Worm (Caenorhabditis elegans) whole organism, young adult: ENCODE data around the gene F13H10.8.

Experiments
- B0019.2 ChIP-seq: fragments of 200-800 bp; sonication (Bioruptor generic); conservative IDR thresholded peaks from 2 replicates; pipeline ENCODE4 v1.3.6; 2022; ENCODE audit warnings: missing genetic modification reagents, missing genetic modification characterization, missing compliant biosample characterization
- C17E4.6 ChIP-seq: fragments of 200-800 bp; sonication (Bioruptor generic); IDR thresholded peaks from 2 replicates; pipeline ENCODE4 v1.3.6; 2022; ENCODE audit warnings: missing genetic modification reagents, missing genetic modification characterization, missing compliant biosample characterization
- F22D6.2 ChIP-seq: sonication (generic microtip); optimal IDR thresholded peaks from 2 replicates; lab custom pipeline; 2016; ENCODE audit warnings: mild to moderate bottlenecking, missing genetic modification characterization, missing compliant biosample characterization
- F23B12.7 ChIP-seq: sonication (generic microtip); optimal IDR thresholded peaks from 2 replicates; lab custom pipeline; 2017; ENCODE audit warnings: missing genetic modification characterization, mild to moderate bottlenecking, missing compliant biosample characterization, antibody characterized with exemption, moderate library complexity; ENCODE audit not compliant: insufficient read depth
- F33H1.4 ChIP-seq: fragments of 200-800 bp; sonication (Bioruptor generic); IDR thresholded peaks from 2 replicates; pipeline ENCODE4 v1.3.6; 2022; ENCODE audit warnings: missing genetic modification reagents, missing genetic modification characterization, missing compliant biosample characterization
- F37B4.10 ChIP-seq: fragments of 200-800 bp; sonication (Bioruptor generic); IDR thresholded peaks from 2 replicates; pipeline ENCODE4 v1.3.6; 2022; ENCODE audit warnings: missing genetic modification characterization, missing compliant biosample characterization
- F52B5.7 ChIP-seq: sonication (generic microtip); optimal IDR thresholded peaks from 2 replicates; lab custom pipeline; 2016; ENCODE audit warnings: mild to moderate bottlenecking, missing genetic modification characterization, missing compliant biosample characterization
- T07F8.4 ChIP-seq: sonication (generic microtip); optimal IDR thresholded peaks from 2 replicates; lab custom pipeline; 2016; ENCODE audit warnings: mild to moderate bottlenecking, missing genetic modification characterization, moderate library complexity, missing compliant biosample characterization
- Y53F4B.3 ChIP-seq: fragments of 200-800 bp; sonication (Bioruptor generic); IDR thresholded peaks from 2 replicates; pipeline ENCODE4 v1.3.6; 2022; ENCODE audit warnings: missing genetic modification reagents, missing genetic modification characterization, missing compliant biosample characterization
- Y95B8A.8 ChIP-seq: fragments of 200-800 bp; sonication (Bioruptor generic); IDR thresholded peaks from 2 replicates; pipeline ENCODE4 v1.3.6; 2022; ENCODE audit warnings: missing genetic modification reagents, missing genetic modification characterization, missing compliant biosample characterization
- bed-1 ChIP-seq: fragments of 200-800 bp; sonication (Bioruptor generic); IDR thresholded peaks from 2 replicates; pipeline ENCODE4 v1.3.6; 2022; ENCODE audit warnings: missing genetic modification reagents, missing genetic modification characterization, missing compliant biosample characterization
- ccch-3 ChIP-seq: fragments of 200-800 bp; sonication (Bioruptor generic); optimal IDR thresholded peaks from 2 replicates; lab custom pipeline; 2018; ENCODE audit warnings: mild to moderate bottlenecking, missing genetic modification characterization, missing compliant biosample characterization
- cebp-1 ChIP-seq, 2 experiments: fragments of 200-800 bp in 1 of 2; sonication (Bioruptor generic) in 1 of 2; sonication (generic microtip) in 1 of 2; IDR thresholded peaks in 1 of 2; optimal IDR thresholded peaks in 1 of 2; 2 replicates each; pipeline versions ENCODE4 v1.3.6 to Lab custom; 2017 to 2022; ENCODE audit warnings: missing compliant biosample characterization in 2 of 2, missing genetic modification characterization in 2 of 2, mild to moderate bottlenecking in 1 of 2, missing genetic modification reagents in 1 of 2, moderate library complexity in 1 of 2
- cebp-2 ChIP-seq: fragments of 200-800 bp; sonication (Bioruptor generic); IDR thresholded peaks from 2 replicates; pipeline ENCODE4 v1.3.6; 2022; ENCODE audit warnings: missing genetic modification characterization, missing compliant biosample characterization
- ceh-27 ChIP-seq: fragments of 200-800 bp; sonication (Bioruptor generic); optimal IDR thresholded peaks from 2 replicates; lab custom pipeline; 2018; ENCODE audit warnings: mild to moderate bottlenecking, missing genetic modification characterization, moderate library complexity, missing compliant biosample characterization
- ceh-91 ChIP-seq: fragments of 200-800 bp; sonication (Bioruptor generic); IDR thresholded peaks from 2 replicates; pipeline ENCODE4 v1.3.6; 2022; ENCODE audit warnings: missing genetic modification reagents, missing genetic modification characterization, missing compliant biosample characterization
- chd-7 ChIP-seq: sonication (generic microtip); optimal IDR thresholded peaks from 2 replicates; lab custom pipeline; 2016; ENCODE audit warnings: mild to moderate bottlenecking, missing genetic modification characterization, moderate library complexity, missing compliant biosample characterization
- dpl-1 ChIP-seq: fragments of 150-350 bp; optimal IDR thresholded peaks from 2 replicates; lab custom pipeline; 2014; ENCODE audit warnings: missing biosample characterization, missing genetic modification reagents, missing genetic modification characterization
- fkh-3 ChIP-seq: sonication (generic microtip); optimal IDR thresholded peaks from 2 replicates; lab custom pipeline; 2016; ENCODE audit warnings: mild to moderate bottlenecking, missing genetic modification characterization, missing compliant biosample characterization
- hlh-26 ChIP-seq: fragments of 200-800 bp; sonication (Bioruptor generic); conservative IDR thresholded peaks from 2 replicates; pipeline ENCODE4 v1.3.6; 2022; ENCODE audit warnings: missing genetic modification reagents, missing genetic modification characterization, missing compliant biosample characterization
- hmg-1.2 ChIP-seq: fragments of 200-800 bp; sonication (Bioruptor generic); IDR thresholded peaks from 2 replicates; pipeline ENCODE4 v1.3.6; 2022; ENCODE audit warnings: missing genetic modification reagents, missing genetic modification characterization, missing compliant biosample characterization
- hrde-1 ChIP-seq: sonication (generic microtip); optimal IDR thresholded peaks from 2 replicates; lab custom pipeline; 2016; ENCODE audit warnings: missing genetic modification characterization, mild to moderate bottlenecking, missing compliant biosample characterization, moderate library complexity, missing genotype, missing genetic modification reagents, borderline replicate concordance
- lag-1 ChIP-seq: fragments of 200-800 bp; sonication (Bioruptor generic); IDR thresholded peaks from 2 replicates; pipeline ENCODE4 v1.3.6; 2022; ENCODE audit warnings: missing genetic modification reagents, missing genetic modification characterization, missing compliant biosample characterization
- let-607 ChIP-seq, 2 experiments: fragments of 200-800 bp in 1 of 2; sonication (Bioruptor generic) in 1 of 2; sonication (generic microtip) in 1 of 2; optimal IDR thresholded peaks; 2 replicates each; lab custom pipeline; 2016 to 2018; ENCODE audit warnings: mild to moderate bottlenecking in 2 of 2, missing compliant biosample characterization in 2 of 2, missing genetic modification characterization in 2 of 2, moderate library complexity in 2 of 2, missing genotype in 1 of 2
- lin-54 ChIP-seq: fragments of 200-800 bp; sonication (Bioruptor generic); optimal IDR thresholded peaks from 2 replicates; lab custom pipeline; 2018; ENCODE audit warnings: mild to moderate bottlenecking, missing genetic modification characterization, missing compliant biosample characterization
- mel-28 ChIP-seq: sonication (generic microtip); optimal IDR thresholded peaks from 2 replicates; lab custom pipeline; 2016; ENCODE audit warnings: borderline replicate concordance, mild to moderate bottlenecking, missing genetic modification characterization, missing compliant biosample characterization
- mes-4 ChIP-seq: sonication (generic microtip); optimal IDR thresholded peaks from 2 replicates; lab custom pipeline; 2016; ENCODE audit warnings: missing genotype, missing genetic modification characterization, missing compliant biosample characterization
- nfyb-1 ChIP-seq: fragments of 200-800 bp; sonication (Bioruptor generic); IDR thresholded peaks from 2 replicates; pipeline ENCODE4 v1.3.6; 2022; ENCODE audit warnings: missing genetic modification reagents, missing genetic modification characterization, missing compliant biosample characterization
- nhr-90 ChIP-seq: sonication (generic microtip); optimal IDR thresholded peaks from 2 replicates; lab custom pipeline; 2016; ENCODE audit warnings: missing genotype, mild to moderate bottlenecking, missing genetic modification characterization, missing compliant biosample characterization
- pbrm-1 ChIP-seq: fragments of 200-800 bp; sonication (Bioruptor generic); IDR thresholded peaks from 2 replicates; pipeline ENCODE4 v1.3.6; 2022; ENCODE audit warnings: missing genetic modification reagents, missing genetic modification characterization, missing compliant biosample characterization
- rcor-1 ChIP-seq: fragments of 200-800 bp; sonication (Bioruptor generic); IDR thresholded peaks from 2 replicates; pipeline ENCODE4 v1.3.6; 2022; ENCODE audit warnings: missing genetic modification reagents, missing genetic modification characterization, missing compliant biosample characterization
- rec-8 ChIP-seq, 2 experiments: sonication (generic microtip); optimal IDR thresholded peaks; 2 replicates each; lab custom pipeline; 2016; ENCODE audit warnings: mild to moderate bottlenecking in 2 of 2, missing genetic modification characterization in 2 of 2, missing genetic modification reagents in 2 of 2, missing genotype in 2 of 2, missing biosample characterization in 1 of 2, missing compliant biosample characterization in 1 of 2, moderate library complexity in 1 of 2
- sea-2 ChIP-seq: fragments of 200-800 bp; sonication (Bioruptor generic); IDR thresholded peaks from 2 replicates; pipeline ENCODE4 v1.3.6; 2022; ENCODE audit warnings: missing genetic modification characterization, missing compliant biosample characterization
- snpc-1.1 ChIP-seq: sonication (generic microtip); optimal IDR thresholded peaks from 2 replicates; lab custom pipeline; 2017; ENCODE audit warnings: missing genetic modification characterization, mild to moderate bottlenecking, missing compliant biosample characterization, antibody characterized with exemption, moderate library complexity, missing genotype, missing genetic modification reagents; ENCODE audit not compliant: insufficient read depth
- somi-1 ChIP-seq: fragments of 200-800 bp; sonication (Bioruptor generic); optimal IDR thresholded peaks from 2 replicates; lab custom pipeline; 2018; ENCODE audit warnings: mild to moderate bottlenecking, missing genetic modification characterization, missing compliant biosample characterization
- sptf-2 ChIP-seq: fragments of 200-800 bp; sonication (Bioruptor generic); optimal IDR thresholded peaks from 2 replicates; lab custom pipeline; 2018; ENCODE audit warnings: mild to moderate bottlenecking, missing genetic modification characterization, missing compliant biosample characterization
- tbp1 ChIP-seq: fragments of 200-800 bp; sonication (Bioruptor generic); optimal IDR thresholded peaks from 2 replicates; lab custom pipeline; 2018; ENCODE audit warnings: mild to moderate bottlenecking, missing genetic modification characterization, missing compliant biosample characterization
- tbx-9 ChIP-seq: sonication (generic microtip); optimal IDR thresholded peaks from 2 replicates; lab custom pipeline; 2016; ENCODE audit warnings: borderline replicate concordance, missing genetic modification characterization, inconsistent platforms, missing compliant biosample characterization
- ztf-28 ChIP-seq: fragments of 200-800 bp; sonication (Bioruptor generic); IDR thresholded peaks from 2 replicates; pipeline ENCODE4 v1.3.6; 2022; ENCODE audit warnings: missing genetic modification reagents, missing genetic modification characterization, missing compliant biosample characterization
- ztf-6 ChIP-seq: fragments of 200-800 bp; sonication (Bioruptor generic); IDR thresholded peaks from 2 replicates; pipeline ENCODE4 v1.3.6; 2022; ENCODE audit warnings: missing genetic modification reagents, missing genetic modification characterization, missing compliant biosample characterization

Gene F13H10.8

ce11 chrIV:11008255-11008654 lies 12.1 kb upstream of the F13H10.8 start:
- TF ChIP-seq ceh-27 = peak; percentile 54
- no peak for TF ChIP-seq tbp1 (GFP tag; lab: Kevin White, UChicago)
- TF ChIP-seq cebp-1 (GFP tag; IDR thresholded peaks at IDR 0.05; lab: Robert Waterston, UW) = no peak
- TF ChIP-seq cebp-1 (tag; optimal IDR thresholded peaks at IDR 0.05; lab: Kevin White, UChicago) = peak; percentile 31

DNA sequence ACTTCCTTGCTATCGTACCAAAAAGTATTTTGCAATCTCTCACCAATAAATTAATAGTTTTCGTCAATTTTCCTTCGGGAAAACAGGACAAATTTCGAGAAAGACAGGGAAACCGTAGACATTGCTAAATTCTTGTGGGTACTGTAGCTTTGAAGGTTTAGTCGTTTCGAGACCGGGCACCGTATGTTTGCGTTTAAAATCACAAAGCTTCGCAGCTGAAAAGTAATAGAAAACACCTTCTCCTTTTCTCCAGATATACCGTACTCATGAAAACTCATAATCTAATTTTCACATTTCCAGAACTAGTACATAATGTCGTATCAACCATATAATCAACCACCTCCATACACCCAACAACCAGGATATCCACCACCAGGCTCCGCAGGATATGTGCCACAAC lies 11.3 kb upstream of the F13H10.8 start, which contains the start of gene F13H10.6:
Gene F13H10.6 (plus strand): TSS at position 301 of the 400 bp plus-strand sequence.
- no peak for TF ChIP-seq ceh-91 (GFP tag; lab: Robert Waterston, UW)
- no peak for TF ChIP-seq nhr-90
- TF ChIP-seq F23B12.7 (tag; lab: Kevin White, UChicago) = no peak
- no peak for TF ChIP-seq hlh-26 (GFP tag; lab: Robert Waterston, UW)
- TF ChIP-seq ccch-3 (GFP tag; lab: Kevin White, UChicago) = no peak
- TF ChIP-seq F52B5.7 (tag; lab: Kevin White, UChicago) = no peak
- TF ChIP-seq bed-1 (GFP tag; lab: Robert Waterston, UW) = no peak
- no peak for TF ChIP-seq sea-2 (GFP tag; lab: Robert Waterston, UW)
- no peak for TF ChIP-seq ceh-27
- no peak for TF ChIP-seq nfyb-1 (GFP tag; lab: Robert Waterston, UW)
- TF ChIP-seq mes-4 = no peak
- TF ChIP-seq B0019.2 (GFP tag; lab: Robert Waterston, UW) = no peak
- no peak for TF ChIP-seq F37B4.10 (GFP tag; lab: Robert Waterston, UW)
- no peak for TF ChIP-seq Y95B8A.8 (GFP tag; lab: Robert Waterston, UW)
- TF ChIP-seq hrde-1 = no peak
- no peak for TF ChIP-seq C17E4.6 (GFP tag; lab: Robert Waterston, UW)
- TF ChIP-seq F22D6.2 = no peak
- no peak for TF ChIP-seq rec-8 (tag; optimal IDR thresholded peaks at IDR 0.05; lab: Kevin White, UChicago)

- TF ChIP-seq chd-7 (tag; lab: Kevin White, UChicago) = no peak
- TF ChIP-seq T07F8.4 = no peak
- TF ChIP-seq pbrm-1 (GFP tag; lab: Robert Waterston, UW) = 0 out of 2 replicates have a peak, but pooled peaks have one; percentile 5
- no peak for TF ChIP-seq tbx-9 (tag; lab: Kevin White, UChicago)
Measured at ce11 chrIV:11009928-11010327, 10.4 kb upstream of the F13H10.8 start.

ce11 chrIV:11011920-11012319 lies 8.4 kb upstream of the F13H10.8 start, which contains the start of gene ndx-9:
Gene ndx-9 (minus strand): TSS chrIV:11012020.
- TF ChIP-seq lin-54 (GFP tag; lab: Kevin White, UChicago) = no peak
- no peak for TF ChIP-seq nhr-90
- TF ChIP-seq Y53F4B.3 (GFP tag; lab: Robert Waterston, UW) = no peak
- TF ChIP-seq dpl-1 (GFP tag; lab: Kevin White, UChicago) = no peak
- no peak for TF ChIP-seq ztf-28 (GFP tag; lab: Robert Waterston, UW)
- TF ChIP-seq somi-1 (GFP tag; lab: Kevin White, UChicago) = no peak
- TF ChIP-seq rec-8 (tag; optimal IDR thresholded peaks at IDR 0.05; lab: Kevin White, UChicago) = no peak
- no peak for TF ChIP-seq cebp-2 (GFP tag; lab: Robert Waterston, UW)
- TF ChIP-seq lag-1 (GFP tag; lab: Robert Waterston, UW) = no peak
- TF ChIP-seq hlh-26 (GFP tag; lab: Robert Waterston, UW) = no peak
- no peak for TF ChIP-seq let-607 (tag; optimal IDR thresholded peaks at IDR 0.05; lab: Kevin White, UChicago)
- TF ChIP-seq hmg-1.2 = no peak
- no peak for TF ChIP-seq ztf-6 (GFP tag; lab: Robert Waterston, UW)
- TF ChIP-seq F37B4.10 (GFP tag; lab: Robert Waterston, UW) = no peak
- no peak for TF ChIP-seq sptf-2 (GFP tag; lab: Kevin White, UChicago)
- TF ChIP-seq fkh-3 (tag; lab: Kevin White, UChicago) = no peak
- TF ChIP-seq rcor-1 (GFP tag; lab: Robert Waterston, UW) = no peak
- TF ChIP-seq F33H1.4 = no peak
- TF ChIP-seq mel-28 = no peak
- no peak for TF ChIP-seq snpc-1.1 (tag; lab: Kevin White, UChicago)
- TF ChIP-seq, all 124 proteins: peak for 0
